Worm (Caenorhabditis elegans) whole organism, L4/young adult: ENCODE measurements around the gene mks-5.

Source experiments
- W03F9.2 ChIP-seq: fragments of 150-350 bp; optimal IDR thresholded peaks from 2 replicates; lab custom pipeline; 2014; ENCODE audit warnings: missing biosample characterization, missing genetic modification characterization
- dao-5 ChIP-seq: sonication (generic microtip); optimal IDR thresholded peaks from 2 replicates; lab custom pipeline; 2016; ENCODE audit warnings: missing genotype, missing genetic modification characterization, moderate library complexity, missing compliant biosample characterization
- him-1 ChIP-seq: sonication (generic microtip); optimal IDR thresholded peaks from 2 replicates; lab custom pipeline; 2016; ENCODE audit warnings: missing genotype, missing genetic modification reagents, missing genetic modification characterization, missing compliant biosample characterization

DNA sequence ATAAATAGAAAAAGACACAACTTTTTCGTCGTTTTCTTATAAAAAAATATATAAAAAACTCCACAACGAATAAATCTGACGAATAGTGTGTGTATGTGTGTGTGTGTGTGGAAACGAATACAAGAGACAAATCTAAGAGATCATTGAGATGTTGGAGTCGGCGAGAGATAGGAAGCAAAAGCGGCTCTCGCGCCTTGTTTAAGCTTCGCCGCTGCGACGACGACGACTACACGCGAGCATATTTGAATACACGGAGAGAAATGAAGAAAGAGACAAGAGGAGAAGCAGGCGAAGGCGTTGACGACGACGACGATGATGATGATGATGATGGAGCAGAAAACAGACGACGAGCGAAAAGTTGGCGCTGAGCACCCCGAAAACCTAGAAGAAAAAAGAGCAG is 24.8 kb downstream of the mks-5 start:
- no peak for TF ChIP-seq W03F9.2 (tag; lab: Kevin White, UChicago)
- no peak for TF ChIP-seq dao-5 (tag; lab: Kevin White, UChicago)
- peak; percentile 0 for TF ChIP-seq him-1 (tag; lab: Kevin White, UChicago)
